Fruit fly (Drosophila melanogaster): ENCODE data around the gene CG31174.

The CG31174 gene

DNA sequence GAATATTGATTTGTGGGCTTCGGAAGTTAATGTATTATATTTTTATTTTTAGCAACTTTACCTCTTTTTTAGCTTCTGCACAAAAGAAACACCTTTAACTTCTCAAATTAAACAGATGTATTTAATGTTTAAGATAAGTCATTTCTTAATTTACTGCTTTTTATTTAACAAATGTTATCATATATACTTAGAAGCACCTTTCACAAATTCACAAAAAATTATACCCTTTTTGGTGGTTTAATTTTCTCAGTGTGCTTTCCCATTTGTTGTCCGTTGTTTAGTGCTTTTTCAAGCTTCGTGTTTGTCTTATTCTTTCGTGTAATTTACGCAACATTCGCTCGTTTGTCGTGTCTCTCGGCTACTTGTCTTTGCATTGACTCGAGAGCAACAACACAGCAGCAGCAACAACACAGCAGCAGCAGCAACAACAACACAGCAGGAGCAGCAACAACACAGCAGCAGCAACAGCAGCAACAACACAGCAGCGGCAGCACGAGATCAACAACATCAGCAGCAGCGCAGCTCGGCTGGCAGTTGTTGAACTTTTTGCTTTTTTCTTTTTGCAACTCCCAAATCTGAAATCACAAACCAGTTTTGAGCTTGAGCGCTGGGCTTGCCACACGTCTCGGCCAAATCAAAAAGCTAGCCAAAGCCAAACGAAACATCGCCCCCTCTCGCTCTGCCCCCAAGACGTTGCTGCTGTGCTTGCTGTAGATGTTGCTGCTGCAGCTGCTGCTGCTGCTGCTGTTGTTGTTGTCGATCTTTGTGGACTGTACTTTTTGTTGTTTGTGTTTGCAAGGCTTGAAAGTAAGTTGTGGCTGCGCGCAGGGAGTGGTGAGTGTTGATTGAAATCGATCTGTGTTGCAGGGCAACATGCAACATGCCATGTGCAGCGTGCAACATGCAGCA is 32.0 kb downstream of the CG31174 start (continued):
- TF ChIP-seq fd59A (GFP tag; optimal IDR thresholded peaks at IDR 0.05) (no peak), CG10631 (GFP tag; optimal IDR thresholded peaks at IDR 0.05) (peak; percentile 57), CG32006 (GFP tag; optimal IDR thresholded peaks at IDR 0.05) (no peak), Eip78C (GFP tag) (peak; percentile 47), vri (GFP tag; optimal IDR thresholded peaks at IDR 0.05) (peak; percentile 5), lz (GFP tag; optimal IDR thresholded peaks at IDR 0.05) (peak; percentile 49), net (GFP tag; optimal IDR thresholded peaks at IDR 0.05) (no peak), Hr38 (GFP tag; optimal IDR thresholded peaks at IDR 0.05) (no peak)

DNA sequence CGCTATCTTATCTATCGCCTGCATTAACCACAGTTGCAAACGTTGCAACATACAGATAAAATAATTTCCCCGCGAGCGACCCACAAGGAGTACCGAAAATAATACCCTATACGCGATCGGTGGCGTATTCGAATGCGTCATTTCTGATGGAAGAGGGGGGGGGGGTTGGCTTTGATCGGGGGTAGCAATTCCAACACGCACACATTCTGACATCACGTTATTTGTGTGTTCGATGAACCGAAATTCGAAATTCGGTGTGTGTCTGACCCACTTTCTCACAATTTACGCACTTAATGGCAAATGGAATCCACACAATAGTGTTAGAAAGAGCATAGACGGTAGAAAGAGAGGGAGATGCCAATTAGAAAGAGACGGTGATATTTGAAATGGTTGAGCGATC is 32.7 kb downstream of the CG31174 start:
- TF ChIP-seq CG11294 (GFP tag; IDR thresholded peaks at IDR 0.05) (no peak), vri (GFP tag; optimal IDR thresholded peaks at IDR 0.05) (peak; percentile 19)

DNA sequence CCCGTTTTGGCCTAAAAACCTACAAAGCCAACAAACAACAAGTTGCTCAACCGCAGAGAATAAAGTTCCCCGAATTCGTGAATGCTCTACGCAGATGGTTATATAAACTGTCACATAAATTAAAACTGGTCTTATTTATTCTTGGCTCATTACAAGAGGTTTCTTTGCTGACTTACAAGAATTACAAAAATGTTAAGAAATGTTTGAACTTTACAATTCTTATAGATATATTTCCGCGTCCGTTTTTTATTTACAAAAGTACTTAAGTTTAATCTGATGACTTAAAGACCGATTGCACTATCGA is 33.2 kb downstream of the CG31174 start:
- peak; percentile 23 for TF ChIP-seq Met (GFP tag; optimal IDR thresholded peaks at IDR 0.05)
- no peak for TF ChIP-seq fkh (GFP tag; optimal IDR thresholded peaks at IDR 0.05)
- no peak for TF ChIP-seq dac (GFP tag; optimal IDR thresholded peaks at IDR 0.05)
- no peak for TF ChIP-seq vri (GFP tag; optimal IDR thresholded peaks at IDR 0.05)
- TF ChIP-seq dsx (GFP tag; optimal IDR thresholded peaks at IDR 0.05; ENCODE audit: poor library complexity, severe bottlenecking), result no peak
- TF ChIP-seq eg (GFP tag; IDR thresholded peaks at IDR 0.05), result peak; percentile 64; the same call in 1 of the 3 replicates
- no peak for TF ChIP-seq Gug (GFP tag; IDR thresholded peaks at IDR 0.05)
- TF ChIP-seq achi (GFP tag; optimal IDR thresholded peaks at IDR 0.05), result no peak
- TF ChIP-seq CG6808 (GFP tag; optimal IDR thresholded peaks at IDR 0.05), result no peak
- TF ChIP-seq CG6276 (GFP tag; optimal IDR thresholded peaks at IDR 0.05), result peak; percentile 6
- peak; percentile 2 for TF ChIP-seq Eip75B (GFP tag; optimal IDR thresholded peaks at IDR 0.05)
- no peak; the same call in 1 of the 3 replicates for TF ChIP-seq CG6163 (GFP tag; IDR thresholded peaks at IDR 0.05)
- TF ChIP-seq Ets96B (tag; optimal IDR thresholded peaks at IDR 0.05), result no peak
- no peak for TF ChIP-seq Sox14 (GFP tag; optimal IDR thresholded peaks at IDR 0.05)
- TF ChIP-seq CG1621 (tag; optimal IDR thresholded peaks at IDR 0.05), result no peak
- no peak for TF ChIP-seq Sox102F (GFP tag; optimal IDR thresholded peaks at IDR 0.05)
- TF ChIP-seq CG8319 (GFP tag; optimal IDR thresholded peaks at IDR 0.05), result no peak
- TF ChIP-seq Eip78C (GFP tag), result peak; percentile 64
- peak; percentile 15 for TF ChIP-seq net (GFP tag; optimal IDR thresholded peaks at IDR 0.05)
- no peak for TF ChIP-seq CG8119 (GFP tag; IDR thresholded peaks at IDR 0.05)
- TF ChIP-seq CG6792 (GFP tag; optimal IDR thresholded peaks at IDR 0.05), result no peak
- TF ChIP-seq CG10669 (GFP tag; optimal IDR thresholded peaks at IDR 0.05), result no peak
- no peak for TF ChIP-seq pdm3 (GFP tag; optimal IDR thresholded peaks at IDR 0.05)
- TF ChIP-seq Hr4 (GFP tag; optimal IDR thresholded peaks at IDR 0.05), result peak; percentile 35
- peak; percentile 19 for TF ChIP-seq esn (GFP tag; optimal IDR thresholded peaks at IDR 0.05)
- peak; percentile 38 for TF ChIP-seq CG32006 (GFP tag; optimal IDR thresholded peaks at IDR 0.05)
- TF ChIP-seq Hr38 (GFP tag; optimal IDR thresholded peaks at IDR 0.05), result no peak
- no peak for TF ChIP-seq CG11294 (GFP tag; IDR thresholded peaks at IDR 0.05)
- TF ChIP-seq spab (GFP tag; optimal IDR thresholded peaks at IDR 0.05), result no peak
- TF ChIP-seq CG15336 (GFP tag; IDR thresholded peaks at IDR 0.05), result 0 out of 2 replicates have a peak, but pooled peaks have one; percentile 8

DNA sequence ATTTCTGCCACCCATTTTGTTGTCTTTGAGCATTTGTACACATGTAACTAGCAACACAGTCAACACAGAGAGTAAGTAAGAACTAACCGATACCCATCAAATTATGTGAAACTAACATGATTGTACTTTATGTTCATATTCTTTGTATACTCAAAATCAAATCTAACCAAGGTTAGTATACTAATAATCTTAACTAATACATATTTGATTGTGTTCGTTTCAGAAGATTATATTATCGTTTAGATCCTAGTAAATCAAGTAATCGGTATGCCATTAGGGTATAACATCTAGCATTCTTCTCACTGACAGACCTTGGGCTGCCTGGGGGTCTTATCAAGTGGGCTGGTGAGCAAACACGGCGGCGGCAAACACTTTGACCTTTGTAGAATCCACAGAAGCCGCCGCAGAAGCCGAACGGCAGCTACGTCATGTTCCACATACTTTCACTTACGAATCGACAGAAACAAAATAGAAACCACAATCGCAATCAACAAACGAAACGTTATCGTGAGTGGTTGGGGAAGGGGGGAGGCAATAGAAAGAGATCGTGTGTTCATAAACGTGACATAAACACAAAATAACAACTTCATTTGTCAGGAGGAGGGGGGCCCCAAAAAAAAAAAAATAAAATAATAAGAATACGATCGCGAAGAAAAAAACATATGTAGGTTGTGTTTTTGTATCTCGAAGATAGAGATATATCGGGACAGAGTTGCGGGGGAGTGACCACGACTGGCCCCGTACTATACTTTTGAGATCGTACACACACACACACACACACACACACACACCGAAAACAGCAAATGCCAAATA is 33.7 kb downstream of the CG31174 start:
- TF ChIP-seq fkh (GFP tag; optimal IDR thresholded peaks at IDR 0.05) (peak; percentile 73), acj6 (GFP tag; optimal IDR thresholded peaks at IDR 0.05) (no peak), Gug (GFP tag; IDR thresholded peaks at IDR 0.05) (no peak), CG6792 (GFP tag; optimal IDR thresholded peaks at IDR 0.05) (no peak), Hr38 (GFP tag; optimal IDR thresholded peaks at IDR 0.05) (no peak), svp (GFP tag) (peak; percentile 2), Smox (GFP tag; optimal IDR thresholded peaks at IDR 0.05) (no peak), Hr39 (GFP tag; optimal IDR thresholded peaks at IDR 0.05) (no peak), fd59A (GFP tag; optimal IDR thresholded peaks at IDR 0.05) (no peak), achi (GFP tag; optimal IDR thresholded peaks at IDR 0.05) (no peak), CG3032 (tag; optimal IDR thresholded peaks at IDR 0.05) (no peak)

Data from whole organism, prepupa.